Worm (Caenorhabditis elegans): ENCODE measurements around the gene srg-38.

Gene srg-38

DNA sequence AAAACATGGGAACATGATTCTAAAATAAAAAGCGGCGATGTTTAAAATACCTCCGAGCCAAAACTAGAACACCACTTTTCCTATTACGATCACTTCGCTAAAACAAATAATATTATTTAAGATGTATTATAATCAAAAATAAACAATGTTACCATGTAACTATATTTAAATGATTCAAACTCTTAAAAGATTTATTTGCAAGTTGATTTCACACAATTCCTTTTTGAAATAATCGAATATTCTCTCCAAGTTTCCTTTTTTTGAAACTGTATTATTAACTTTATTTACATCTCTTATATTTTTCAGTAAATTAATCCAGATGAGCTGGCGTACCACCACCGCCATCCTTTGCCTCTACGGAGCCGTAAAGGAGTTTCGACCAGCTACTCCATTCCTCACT, 14.3 kb downstream of the srg-38 start, which contains the start of gene folt-1:
folt-1 (plus strand) TSS at position 301 of the 400 bp plus-strand sequence.
- no peak for TF ChIP-seq cog-1 (tag; optimal IDR thresholded peaks at IDR 0.05)

- TF ChIP-seq ztf-23 (GFP tag; IDR thresholded peaks at IDR 0.05) (no peak), klf-2 (GFP tag; conservative IDR thresholded peaks at IDR 0.05) (no peak), T22C8.4 (GFP tag; IDR thresholded peaks at IDR 0.05) (no peak), cog-1 (tag; optimal IDR thresholded peaks at IDR 0.05) (no peak), flt-1 (GFP tag; IDR thresholded peaks at IDR 0.05) (no peak), med-1 (GFP tag; optimal IDR thresholded peaks at IDR 0.05; ENCODE audit: insufficient read depth) (no peak)
These were observed 15.1 kb downstream of the srg-38 start for ce11 chrV:11140326-11140725.

DNA sequence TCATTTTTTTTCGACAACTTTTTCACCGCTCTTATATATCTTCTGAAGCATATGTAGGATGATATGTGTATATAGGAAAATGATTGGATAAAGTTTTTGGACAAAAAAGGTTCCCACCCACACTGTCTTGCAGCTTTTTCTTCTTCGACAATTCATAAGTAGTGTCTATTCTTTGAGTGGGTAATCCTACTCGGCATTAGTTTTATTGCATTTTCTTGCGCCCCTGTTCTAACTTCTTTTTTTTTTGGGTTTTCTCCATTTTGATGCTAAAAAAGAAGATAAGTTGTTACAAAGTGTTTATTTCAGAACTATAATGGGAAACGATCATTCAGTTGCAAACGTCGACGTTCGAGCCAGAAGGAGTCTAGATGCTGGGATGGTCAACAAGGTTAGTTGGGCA, 21.2 kb downstream of the srg-38 start, which contains the start of gene glb-3:
glb-3 (plus strand) TSS at position 301 of the 400 bp plus-strand sequence.
- no peak for TF ChIP-seq cog-1 (tag; optimal IDR thresholded peaks at IDR 0.05)
- no peak for TF ChIP-seq klf-2 (GFP tag; conservative IDR thresholded peaks at IDR 0.05)
- no peak for TF ChIP-seq ztf-29 (GFP tag; IDR thresholded peaks at IDR 0.05)
- no peak for TF ChIP-seq T22C8.4 (GFP tag; IDR thresholded peaks at IDR 0.05)
- TF ChIP-seq tab-1 (GFP tag; IDR thresholded peaks at IDR 0.05): no peak
- TF ChIP-seq med-1 (GFP tag; optimal IDR thresholded peaks at IDR 0.05; ENCODE audit: insufficient read depth): no peak
- TF ChIP-seq ref-1 (GFP tag; conservative IDR thresholded peaks at IDR 0.05): no peak
- TF ChIP-seq flt-1 (GFP tag; IDR thresholded peaks at IDR 0.05): no peak
- no peak for TF ChIP-seq ztf-23 (GFP tag; IDR thresholded peaks at IDR 0.05)

DNA sequence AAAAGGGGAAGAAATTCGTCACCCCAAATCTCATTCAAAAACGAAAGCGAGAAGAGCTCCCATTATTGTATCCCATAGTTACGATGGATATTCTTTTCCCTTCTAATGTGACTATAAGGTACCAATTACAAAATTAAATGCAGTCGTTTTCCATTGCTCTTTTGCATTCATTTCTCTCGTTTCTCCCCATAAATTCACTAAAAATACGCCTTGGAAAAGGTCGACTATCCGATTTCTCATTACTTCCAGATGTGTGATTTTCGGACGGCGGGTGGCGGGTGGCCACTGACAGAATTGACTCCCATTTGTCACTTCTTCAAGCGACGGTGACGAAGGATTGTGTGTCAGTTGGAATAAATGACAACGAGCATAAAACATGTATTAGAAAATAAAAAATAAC, 21.9 kb downstream of the srg-38 start:
- no peak for TF ChIP-seq med-1 (GFP tag; optimal IDR thresholded peaks at IDR 0.05; ENCODE audit: insufficient read depth)
- TF ChIP-seq ztf-23 (GFP tag; IDR thresholded peaks at IDR 0.05): no peak
- no peak for TF ChIP-seq ztf-29 (GFP tag; IDR thresholded peaks at IDR 0.05)
- TF ChIP-seq klf-2 (GFP tag; conservative IDR thresholded peaks at IDR 0.05): no peak
- TF ChIP-seq tab-1 (GFP tag; IDR thresholded peaks at IDR 0.05): no peak
- TF ChIP-seq cog-1 (tag; optimal IDR thresholded peaks at IDR 0.05): no peak
- TF ChIP-seq T22C8.4 (GFP tag; IDR thresholded peaks at IDR 0.05): no peak
- TF ChIP-seq ref-1 (GFP tag; conservative IDR thresholded peaks at IDR 0.05): no peak
- no peak for TF ChIP-seq flt-1 (GFP tag; IDR thresholded peaks at IDR 0.05)

ce11 chrV:11131801-11132200, 23.7 kb downstream of the srg-38 start:
- TF ChIP-seq cog-1 (tag; optimal IDR thresholded peaks at IDR 0.05) (no peak), ref-1 (GFP tag; conservative IDR thresholded peaks at IDR 0.05) (no peak), flt-1 (GFP tag; IDR thresholded peaks at IDR 0.05) (no peak)

DNA sequence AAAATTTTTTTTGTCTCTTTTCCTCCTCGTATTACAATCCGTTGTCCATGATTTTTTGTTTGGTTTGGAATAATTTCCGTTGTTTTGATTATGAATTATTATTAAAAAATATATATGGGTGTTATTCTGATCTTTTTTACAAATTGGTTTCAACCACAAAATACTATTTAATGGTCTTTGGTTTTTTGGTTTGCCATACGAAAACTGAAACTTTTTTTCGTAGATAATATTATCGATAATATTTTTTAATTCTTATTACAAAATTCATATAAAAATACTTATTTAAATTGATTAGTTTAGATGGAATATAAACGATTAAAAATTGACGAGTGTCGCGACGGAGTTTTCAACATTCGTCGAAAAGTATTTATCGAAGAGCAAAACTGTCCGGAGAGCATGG, 28.3 kb downstream of the srg-38 start, which contains the start of gene jmjd-5:
jmjd-5 (plus strand) TSS at position 301 of the 400 bp plus-strand sequence.
- TF ChIP-seq klf-2 (GFP tag; conservative IDR thresholded peaks at IDR 0.05): no peak
- TF ChIP-seq med-1 (GFP tag; optimal IDR thresholded peaks at IDR 0.05; ENCODE audit: insufficient read depth): no peak
- TF ChIP-seq T22C8.4 (GFP tag; IDR thresholded peaks at IDR 0.05): no peak
- TF ChIP-seq ztf-29 (GFP tag; IDR thresholded peaks at IDR 0.05): no peak
- no peak for TF ChIP-seq ref-1 (GFP tag; conservative IDR thresholded peaks at IDR 0.05)
- TF ChIP-seq tab-1 (GFP tag; IDR thresholded peaks at IDR 0.05): no peak
- TF ChIP-seq cog-1 (tag; optimal IDR thresholded peaks at IDR 0.05): no peak
- TF ChIP-seq ztf-23 (GFP tag; IDR thresholded peaks at IDR 0.05): no peak
- no peak for TF ChIP-seq flt-1 (GFP tag; IDR thresholded peaks at IDR 0.05)

- no peak for TF ChIP-seq med-1 (GFP tag; optimal IDR thresholded peaks at IDR 0.05; ENCODE audit: insufficient read depth)
- no peak for TF ChIP-seq ztf-29 (GFP tag; IDR thresholded peaks at IDR 0.05)
- no peak for TF ChIP-seq tab-1 (GFP tag; IDR thresholded peaks at IDR 0.05)
- TF ChIP-seq ztf-23 (GFP tag; IDR thresholded peaks at IDR 0.05): no peak
- no peak for TF ChIP-seq cog-1 (tag; optimal IDR thresholded peaks at IDR 0.05)
- TF ChIP-seq ref-1 (GFP tag; conservative IDR thresholded peaks at IDR 0.05): no peak
- TF ChIP-seq flt-1 (GFP tag; IDR thresholded peaks at IDR 0.05): no peak
These were observed 30.5 kb downstream of the srg-38 start, which contains the start of gene C06H2.2 for ce11 chrV:11124922-11125321. C06H2.2 (plus strand) TSS chrV:11125222.

- TF ChIP-seq flt-1 (GFP tag; IDR thresholded peaks at IDR 0.05): peak; percentile 60
- TF ChIP-seq T22C8.4 (GFP tag; IDR thresholded peaks at IDR 0.05): peak; percentile 57; the same call in 1 of the 2 replicates
- TF ChIP-seq klf-2 (GFP tag; conservative IDR thresholded peaks at IDR 0.05): no peak
- no peak for TF ChIP-seq tab-1 (GFP tag; IDR thresholded peaks at IDR 0.05)
- peak; percentile 76 for TF ChIP-seq ztf-23 (GFP tag; IDR thresholded peaks at IDR 0.05)
- TF ChIP-seq cog-1 (tag; optimal IDR thresholded peaks at IDR 0.05): peak; percentile 34
These were observed 31.6 kb downstream of the srg-38 start, which contains the start of the genes atp-5 and lmtr-3 for ce11 chrV:11123817-11124337. atp-5 (minus strand) TSS chrV:11123867. lmtr-3 (plus strand) TSS chrV:11124186.

DNA sequence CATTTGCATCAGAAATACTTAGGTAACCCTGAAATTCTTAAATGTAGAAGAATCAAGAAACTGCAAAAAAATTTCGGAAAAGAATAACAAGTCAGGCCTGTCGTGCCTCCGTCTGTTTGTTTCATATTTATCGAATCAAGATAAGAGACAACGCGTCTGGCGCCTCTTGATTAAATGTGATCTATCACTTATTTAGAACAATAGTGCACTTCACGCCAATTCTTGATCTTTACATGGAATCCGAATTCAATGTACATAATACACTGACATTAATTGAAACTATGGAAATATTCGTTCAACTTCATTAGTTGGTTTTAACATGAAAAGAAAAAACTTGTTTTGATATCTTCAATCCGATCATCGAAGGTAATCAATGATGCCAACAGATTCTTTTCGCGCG, 33.0 kb downstream of the srg-38 start, which contains the start of gene mboa-2:
mboa-2 (minus strand) TSS at position 28 of the 400 bp plus-strand sequence.
- TF ChIP-seq ref-1 (GFP tag; conservative IDR thresholded peaks at IDR 0.05) (no peak), ztf-29 (GFP tag; IDR thresholded peaks at IDR 0.05) (no peak), med-1 (GFP tag; optimal IDR thresholded peaks at IDR 0.05; ENCODE audit: insufficient read depth) (no peak), cog-1 (tag; optimal IDR thresholded peaks at IDR 0.05) (no peak), tab-1 (GFP tag; IDR thresholded peaks at IDR 0.05) (no peak), ztf-23 (GFP tag; IDR thresholded peaks at IDR 0.05) (no peak), klf-2 (GFP tag; conservative IDR thresholded peaks at IDR 0.05) (no peak), T22C8.4 (GFP tag; IDR thresholded peaks at IDR 0.05) (no peak), flt-1 (GFP tag; IDR thresholded peaks at IDR 0.05) (no peak)

DNA sequence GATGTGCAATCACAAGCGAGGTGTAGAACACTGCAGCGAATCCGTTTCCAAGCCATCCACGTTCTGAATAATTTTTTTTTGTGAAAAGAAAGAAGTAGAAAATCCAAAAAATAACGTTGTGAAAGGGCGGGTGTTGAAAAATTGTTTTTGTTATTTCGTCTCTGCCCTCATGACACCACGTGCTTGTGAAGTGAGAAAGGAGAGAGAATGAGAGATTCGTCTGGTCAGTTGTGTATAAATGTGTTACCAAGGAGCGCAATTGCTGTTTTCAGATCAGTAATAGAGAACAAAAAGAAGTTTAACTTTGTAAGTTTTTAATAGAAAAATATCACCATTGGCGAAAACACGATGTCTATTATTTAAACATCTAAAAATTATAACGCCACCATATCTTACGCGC, 34.2 kb downstream of the srg-38 start:
- TF ChIP-seq ztf-29 (GFP tag; IDR thresholded peaks at IDR 0.05) (no peak), ztf-23 (GFP tag; IDR thresholded peaks at IDR 0.05) (no peak), med-1 (GFP tag; optimal IDR thresholded peaks at IDR 0.05; ENCODE audit: insufficient read depth) (no peak), ref-1 (GFP tag; conservative IDR thresholded peaks at IDR 0.05) (no peak), T22C8.4 (GFP tag; IDR thresholded peaks at IDR 0.05) (no peak), klf-2 (GFP tag; conservative IDR thresholded peaks at IDR 0.05) (no peak), flt-1 (GFP tag; IDR thresholded peaks at IDR 0.05) (no peak), cog-1 (tag; optimal IDR thresholded peaks at IDR 0.05) (no peak), tab-1 (GFP tag; IDR thresholded peaks at IDR 0.05) (no peak)

Data from whole organism, midembryonic.